Worm (Caenorhabditis elegans): Measurements from ENCODE around the gene ttn-1.

DNA sequence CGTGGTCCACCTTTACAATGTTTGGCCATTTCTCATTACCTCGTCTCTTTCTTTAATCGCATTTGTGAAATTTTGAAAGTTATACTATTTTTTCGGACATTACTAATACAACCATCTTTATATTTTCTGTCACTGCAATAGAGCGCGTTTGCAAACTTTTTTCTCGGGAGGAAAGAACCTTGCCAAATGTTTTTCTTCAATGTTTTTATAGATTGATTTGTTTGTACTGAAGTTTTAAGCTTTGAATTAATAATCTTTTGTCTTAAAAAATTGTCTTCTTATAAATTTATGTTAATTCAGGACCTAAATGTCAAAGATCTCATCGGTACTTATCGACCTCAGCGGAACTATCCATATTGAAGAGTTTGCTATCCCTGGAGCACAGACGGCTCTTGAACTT is 32.4 kb upstream of the ttn-1 start, which contains the start of gene K08B12.3:
- TF ChIP-seq tra-4 (tag; optimal IDR thresholded peaks at IDR 0.05) (no peak), ets-7 (tag; optimal IDR thresholded peaks at IDR 0.05) (no peak), ama-1 (optimal IDR thresholded peaks at IDR 0.05) (no peak), sea-1 (GFP tag; conservative IDR thresholded peaks at IDR 0.05) (no peak), aly-1 (tag; optimal IDR thresholded peaks at IDR 0.05) (no peak), tbx-37 (GFP tag; conservative IDR thresholded peaks at IDR 0.05) (no peak), hmbx-1 (tag; optimal IDR thresholded peaks at IDR 0.05) (no peak), ceh-13 (GFP tag; optimal IDR thresholded peaks at IDR 0.05) (no peak), B0310.2 (tag; optimal IDR thresholded peaks at IDR 0.05) (no peak), ceh-36 (tag; optimal IDR thresholded peaks at IDR 0.05) (no peak), F13C5.2 (tag; optimal IDR thresholded peaks at IDR 0.05) (no peak), tbx-11 (GFP tag; IDR thresholded peaks at IDR 0.05) (no peak)

All from whole organism, early embryonic.